Worm (Caenorhabditis elegans): Measurements from ENCODE around the gene srd-56.

DNA sequence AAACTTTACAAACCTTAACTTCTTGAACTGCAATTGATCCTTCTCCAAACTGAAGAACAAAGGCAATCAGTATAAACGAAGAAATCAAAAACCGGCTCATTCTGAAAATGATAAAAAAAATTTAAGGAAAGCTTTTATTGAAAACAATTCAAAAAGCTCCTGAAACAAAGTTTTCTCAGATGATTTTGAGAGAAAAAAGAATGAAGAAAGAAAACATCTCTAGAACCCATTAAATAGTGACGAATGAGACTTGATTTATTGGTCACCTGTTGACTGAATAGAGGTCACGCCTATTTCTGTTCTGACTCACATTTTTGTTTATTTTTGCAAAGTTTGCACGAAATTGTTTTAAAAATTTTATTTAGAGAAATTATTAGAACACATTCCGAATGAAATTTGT is 8.3 kb upstream of the srd-56 start, which contains the start of gene E04F6.8:
- no peak for TF ChIP-seq pha-4 (tag; optimal IDR thresholded peaks at IDR 0.05)
- no peak for TF ChIP-seq snpc-4 (tag; optimal IDR thresholded peaks at IDR 0.05)
- no peak for TF ChIP-seq ceh-39 (tag; optimal IDR thresholded peaks at IDR 0.05)
- TF ChIP-seq unc-62 (GFP tag; optimal IDR thresholded peaks at IDR 0.05): no peak
- TF ChIP-seq tbx-8 (GFP tag; optimal IDR thresholded peaks at IDR 0.05): no peak
- no peak for TF ChIP-seq ceh-43 (GFP tag; optimal IDR thresholded peaks at IDR 0.05)
- TF ChIP-seq nhr-2 (tag; optimal IDR thresholded peaks at IDR 0.05): no peak
- TF ChIP-seq ham-2 (GFP tag; optimal IDR thresholded peaks at IDR 0.05): no peak
- TF ChIP-seq unc-39 (tag; optimal IDR thresholded peaks at IDR 0.05): no peak
- no peak for TF ChIP-seq nhr-76 (tag; optimal IDR thresholded peaks at IDR 0.05)
- no peak for TF ChIP-seq lin-13 (tag; optimal IDR thresholded peaks at IDR 0.05)

All from whole organism, mixed stage, embryonic.